Worm (Caenorhabditis elegans) whole organism, L4 larva: ENCODE data around the gene Y38E10A.8.

Source experiments
- F37D6.2 ChIP-seq: sonication (generic microtip); optimal IDR thresholded peaks from 2 replicates; lab custom pipeline; 2016; ENCODE audit warnings: mild to moderate bottlenecking, missing genetic modification characterization, missing compliant biosample characterization
- ceh-28 ChIP-seq: fragments of 150-350 bp; optimal IDR thresholded peaks from 2 replicates; lab custom pipeline; 2014; ENCODE audit warnings: missing biosample characterization, missing genetic modification reagents, missing genetic modification characterization
- ceh-44 ChIP-seq: fragments of 200-800 bp; sonication (Bioruptor generic); IDR thresholded peaks from 2 replicates; pipeline ENCODE4 v1.3.6; 2022; ENCODE audit warnings: missing genetic modification reagents, missing genetic modification characterization, missing compliant biosample characterization
- ces-1 ChIP-seq: fragments of 150-350 bp; sonication (generic microtip); optimal IDR thresholded peaks from 4 replicates; lab custom pipeline; 2014; ENCODE audit warnings: missing biosample characterization, missing genetic modification reagents, missing genetic modification characterization
- fkh-10 ChIP-seq: fragments of 150-350 bp; optimal IDR thresholded peaks from 2 replicates; lab custom pipeline; 2014; ENCODE audit warnings: missing biosample characterization, missing genetic modification reagents, missing genetic modification characterization
- lin-39 ChIP-seq: fragments of 150-350 bp; optimal IDR thresholded peaks from 2 replicates; lab custom pipeline; 2014; ENCODE audit warnings: missing biosample characterization, missing genetic modification reagents, missing genetic modification characterization
- nhr-237 ChIP-seq: sonication (generic microtip); optimal IDR thresholded peaks from 2 replicates; lab custom pipeline; 2017; ENCODE audit warnings: missing biosample characterization, missing genetic modification characterization
- nhr-25 ChIP-seq: sonication (generic microtip); optimal IDR thresholded peaks from 2 replicates; lab custom pipeline; 2017; ENCODE audit warnings: missing genetic modification characterization, mild to moderate bottlenecking, missing compliant biosample characterization, antibody characterized with exemption, moderate library complexity, borderline replicate concordance; ENCODE audit not compliant: insufficient read depth
- nhr-77 ChIP-seq: fragments of 150-350 bp; optimal IDR thresholded peaks from 2 replicates; lab custom pipeline; 2014; ENCODE audit warnings: missing biosample characterization, missing genetic modification characterization

ce11 chrII:12654447-12654846, 47.4 kb downstream of the Y38E10A.8 start, which contains the start of gene rgs-4:
- TF ChIP-seq nhr-77 (tag; lab: Kevin White, UChicago) (no peak), lin-39 (tag; lab: Kevin White, UChicago) (no peak), ceh-28 (no peak), nhr-237 (tag; lab: Kevin White, UChicago) (no peak), F37D6.2 (tag; lab: Kevin White, UChicago) (no peak), fkh-10 (GFP tag; lab: Kevin White, UChicago) (no peak), ceh-44 (GFP tag; lab: Robert Waterston, UW) (no peak), ces-1 (GFP tag; lab: Kevin White, UChicago) (no peak), nhr-25 (no peak)
